Worm (Caenorhabditis elegans): ENCODE results near the gene pgp-4.

ce11 chrX:11316750-11317149 is 40.9 kb upstream of the pgp-4 start, which contains the start of gene nlp-57:
- no peak for TF ChIP-seq unc-39 (tag; optimal IDR thresholded peaks at IDR 0.05)
- no peak for TF ChIP-seq nhr-237 (tag; optimal IDR thresholded peaks at IDR 0.05)
- no peak for TF ChIP-seq lin-13 (GFP tag; optimal IDR thresholded peaks at IDR 0.05)
